Fruit fly (Drosophila melanogaster) whole organism, pupa: ENCODE results near the gene YL-1.

ENCODE experiments used
- CG10348 ChIP-seq: fragments of 200-800 bp; sonication (Bioruptor generic); IDR thresholded peaks from 2 replicates; pipeline ENCODE4 v1.3.6; 2022; ENCODE audit warnings: missing biosample characterization, missing genetic modification characterization
- CG12605 ChIP-seq: fragments of 200-800 bp; sonication (Bioruptor generic); IDR thresholded peaks from 2 replicates; pipeline ENCODE4 v1.3.6; 2022; ENCODE audit warnings: missing biosample characterization, missing genetic modification characterization
- CG13204 ChIP-seq: fragments of 200-800 bp; sonication (Bioruptor generic); optimal IDR thresholded peaks from 2 replicates; lab custom pipeline; 2018; ENCODE audit warnings: missing biosample characterization, mild to moderate bottlenecking, missing genetic modification characterization, moderate library complexity
- CG14655 ChIP-seq: fragments of 200-800 bp; sonication (Bioruptor generic); optimal IDR thresholded peaks from 3 replicates; lab custom pipeline; 2017; ENCODE audit warnings: mild to moderate bottlenecking, missing biosample characterization, missing genetic modification reagents, missing genetic modification characterization
- CG15710 ChIP-seq: fragments of 200-800 bp; sonication (Bioruptor generic); optimal IDR thresholded peaks from 2 replicates; lab custom pipeline; 2018; ENCODE audit warnings: missing biosample characterization, mild to moderate bottlenecking, missing genetic modification characterization, moderate library complexity
- CG17806 ChIP-seq: fragments of 200-800 bp; sonication (Bioruptor generic); optimal IDR thresholded peaks from 2 replicates; lab custom pipeline; 2018; ENCODE audit warnings: missing biosample characterization, mild to moderate bottlenecking, missing genetic modification characterization, moderate library complexity
- CG32121 ChIP-seq: fragments of 200-800 bp; sonication (Bioruptor generic); IDR thresholded peaks from 2 replicates; pipeline ENCODE4 v1.3.6; 2022; ENCODE audit warnings: missing biosample characterization, missing genetic modification characterization
- CG34367 ChIP-seq: fragments of 200-800 bp; sonication (Bioruptor generic); optimal IDR thresholded peaks from 2 replicates; lab custom pipeline; 2018; ENCODE audit warnings: missing biosample characterization, mild to moderate bottlenecking, missing genetic modification characterization
- CG4496 ChIP-seq: fragments of 200-800 bp; sonication (Bioruptor generic); IDR thresholded peaks from 3 replicates; pipeline ENCODE4 v1.3.6; 2022; ENCODE audit warnings: missing biosample characterization, missing genetic modification characterization
- CG8159 ChIP-seq: fragments of 200-800 bp; sonication (Bioruptor generic); optimal IDR thresholded peaks from 3 replicates; lab custom pipeline; 2018; ENCODE audit warnings: missing biosample characterization, mild to moderate bottlenecking, missing genetic modification characterization, moderate library complexity
- CG8301 ChIP-seq: fragments of 200-800 bp; sonication (Bioruptor generic); optimal IDR thresholded peaks from 2 replicates; lab custom pipeline; 2018; ENCODE audit warnings: missing biosample characterization, mild to moderate bottlenecking, missing genetic modification characterization
- CG9948 ChIP-seq: fragments of 200-800 bp; sonication (Bioruptor generic); optimal IDR thresholded peaks from 2 replicates; lab custom pipeline; 2018; ENCODE audit warnings: missing biosample characterization, mild to moderate bottlenecking, missing genetic modification characterization, moderate library complexity
- D1 ChIP-seq: fragments of 200-800 bp; sonication (Bioruptor generic); optimal IDR thresholded peaks from 2 replicates; lab custom pipeline; 2018; ENCODE audit warnings: missing biosample characterization, mild to moderate bottlenecking, missing genetic modification characterization, moderate library complexity
- EcR ChIP-seq: fragments of 200-800 bp; sonication (Bioruptor generic); optimal IDR thresholded peaks from 3 replicates; lab custom pipeline; 2019; ENCODE audit warnings: missing biosample characterization, missing genetic modification characterization, mild to moderate bottlenecking, moderate library complexity, missing genetic modification reagents
- Ets98B ChIP-seq: fragments of 200-800 bp; sonication (Bioruptor generic); IDR thresholded peaks from 2 replicates; pipeline ENCODE4 v1.3.6; 2022; ENCODE audit warnings: missing biosample characterization, missing genetic modification characterization
- Pif1A ChIP-seq: fragments of 200-800 bp; sonication (Bioruptor generic); optimal IDR thresholded peaks from 3 replicates; lab custom pipeline; 2016; ENCODE audit warnings: missing biosample characterization, missing genetic modification characterization
- Pif1B ChIP-seq: fragments of 200-800 bp; sonication (Bioruptor generic); optimal IDR thresholded peaks from 3 replicates; lab custom pipeline; 2016; ENCODE audit warnings: missing biosample characterization, missing genetic modification characterization
- Snoo ChIP-seq: fragments of 200-800 bp; sonication (Bioruptor generic); optimal IDR thresholded peaks from 3 replicates; lab custom pipeline; 2017; ENCODE audit warnings: missing biosample characterization, mild to moderate bottlenecking, missing genetic modification characterization, inconsistent platforms
- fd96Ca ChIP-seq: fragments of 200-800 bp; sonication (Bioruptor generic); IDR thresholded peaks from 3 replicates; pipeline ENCODE4 v1.3.6; 2022; ENCODE audit warnings: missing biosample characterization, missing genetic modification characterization
- gl ChIP-seq: fragments of 200-800 bp; sonication (Bioruptor generic); optimal IDR thresholded peaks from 2 replicates; lab custom pipeline; 2018; ENCODE audit warnings: missing biosample characterization, mild to moderate bottlenecking, missing genetic modification characterization
- rn ChIP-seq: fragments of 200-800 bp; sonication (Bioruptor generic); IDR thresholded peaks from 2 replicates; pipeline ENCODE4 v1.3.6; 2022; ENCODE audit warnings: missing biosample characterization, missing genetic modification characterization

The YL-1 gene

dm6 chr2L:10964493-10964892, 5.8 kb upstream of the YL-1 start:
- TF ChIP-seq EcR (GFP tag; lab: Kevin White, UChicago), result no peak
- no peak for TF ChIP-seq Pif1B (GFP tag; lab: Kevin White, UChicago)
- peak; percentile 66 for TF ChIP-seq CG12605

- TF ChIP-seq CG10348 (GFP tag; lab: Robert Waterston, UW), result no peak
- no peak for TF ChIP-seq CG34367 (tag; lab: Kevin White, UChicago)
- TF ChIP-seq fd96Ca (GFP tag; lab: Robert Waterston, UW), result no peak
- TF ChIP-seq Ets98B (GFP tag; lab: Robert Waterston, UW), result no peak
Measured at dm6 chr2L:10965962-10966361, 4.3 kb upstream of the YL-1 start.

dm6 chr2L:10967257-10968008, 2.8 kb upstream of the YL-1 start:
- TF ChIP-seq fd96Ca (GFP tag; lab: Robert Waterston, UW) (0 out of 3 replicates have a peak, but pooled peaks have one; percentile 22), CG8159 (tag; lab: Kevin White, UChicago) (peak; percentile 33), CG14655 (GFP tag; lab: Kevin White, UChicago) (no peak), Pif1A (GFP tag; lab: Kevin White, UChicago) (no peak), Ets98B (GFP tag; lab: Robert Waterston, UW) (peak; percentile 61), CG32121 (GFP tag; lab: Robert Waterston, UW) (peak; percentile 38; the same call in 1 of the 2 replicates), CG12605 (peak; percentile 38; the same call in 1 of the 2 replicates), CG4496 (GFP tag; lab: Robert Waterston, UW) (peak; percentile 58), D1 (tag; lab: Kevin White, UChicago) (no peak), Pif1B (GFP tag; lab: Kevin White, UChicago) (peak; percentile 28), CG13204 (no peak), CG8301 (tag; lab: Kevin White, UChicago) (peak; percentile 52), CG9948 (tag; lab: Kevin White, UChicago) (no peak), CG10348 (GFP tag; lab: Robert Waterston, UW) (no peak), CG34367 (tag; lab: Kevin White, UChicago) (no peak), CG15710 (tag; lab: Kevin White, UChicago) (peak; percentile 18), rn (GFP tag; lab: Robert Waterston, UW) (no peak), Snoo (peak; percentile 7), CG17806 (tag; lab: Kevin White, UChicago) (no peak), gl (peak; percentile 79), EcR (GFP tag; lab: Kevin White, UChicago) (peak; percentile 52)

DNA sequence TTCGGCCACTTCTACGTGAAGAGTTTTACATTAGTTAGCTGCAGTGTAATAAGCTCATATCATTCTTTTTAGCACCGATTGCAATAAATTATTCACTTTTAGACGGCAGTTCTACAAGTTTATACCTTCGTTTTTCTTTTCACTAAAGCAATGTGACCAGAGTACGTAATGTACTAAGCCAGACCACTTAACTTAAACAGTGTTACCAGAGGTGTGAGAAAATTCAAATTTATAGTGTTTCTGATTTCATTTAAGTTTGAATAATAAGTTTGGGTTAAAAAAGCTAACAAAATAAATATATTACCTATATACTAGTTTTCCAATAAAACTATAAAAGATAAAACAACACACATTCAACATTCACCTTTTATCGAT, 2.2 kb upstream of the YL-1 start:
- TF ChIP-seq CG8159 (tag; lab: Kevin White, UChicago) (no peak), fd96Ca (GFP tag; lab: Robert Waterston, UW) (no peak), EcR (GFP tag; lab: Kevin White, UChicago) (no peak), Ets98B (GFP tag; lab: Robert Waterston, UW) (no peak), CG9948 (tag; lab: Kevin White, UChicago) (no peak), CG32121 (GFP tag; lab: Robert Waterston, UW) (no peak), CG15710 (tag; lab: Kevin White, UChicago) (no peak), CG13204 (no peak), CG12605 (no peak), CG4496 (GFP tag; lab: Robert Waterston, UW) (no peak; the same call in 2 of the 3 replicates), CG14655 (GFP tag; lab: Kevin White, UChicago) (no peak), Pif1A (GFP tag; lab: Kevin White, UChicago) (no peak), CG10348 (GFP tag; lab: Robert Waterston, UW) (no peak), gl (no peak), CG17806 (tag; lab: Kevin White, UChicago) (no peak), CG8301 (tag; lab: Kevin White, UChicago) (no peak)
- TF ChIP-seq, all 21 proteins: peak for 0

DNA sequence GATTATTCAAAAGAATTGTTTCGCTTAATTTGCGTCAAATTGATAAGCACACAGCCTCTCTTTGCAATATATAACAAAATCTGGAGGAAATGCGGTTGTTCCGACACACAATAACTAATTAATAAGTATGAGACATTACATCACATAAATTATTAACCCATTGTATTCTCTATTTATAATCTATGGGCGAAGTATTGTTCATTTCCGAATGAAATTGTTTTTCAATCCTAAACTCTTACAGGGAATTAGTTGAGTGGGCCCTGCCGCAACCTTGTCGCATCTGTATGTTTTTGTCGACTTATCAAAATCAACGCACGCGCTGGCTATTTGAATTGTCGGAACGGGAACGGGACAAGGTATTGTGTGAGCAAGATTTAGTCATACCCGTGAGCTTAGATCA, 2.0 kb downstream of the YL-1 start, which contains the start of gene CG16743:
TSS of gene CG16743 (plus strand) at position 57 of the 400 bp plus-strand sequence.
- TF ChIP-seq CG8301 (tag; lab: Kevin White, UChicago) (no peak), CG32121 (GFP tag; lab: Robert Waterston, UW) (no peak), CG13204 (no peak), CG9948 (tag; lab: Kevin White, UChicago) (no peak), CG34367 (tag; lab: Kevin White, UChicago) (no peak), Pif1A (GFP tag; lab: Kevin White, UChicago) (no peak), CG12605 (no peak), CG8159 (tag; lab: Kevin White, UChicago) (no peak), gl (no peak), CG15710 (tag; lab: Kevin White, UChicago) (no peak), CG14655 (GFP tag; lab: Kevin White, UChicago) (no peak), D1 (tag; lab: Kevin White, UChicago) (no peak), fd96Ca (GFP tag; lab: Robert Waterston, UW) (no peak), rn (GFP tag; lab: Robert Waterston, UW) (no peak), CG17806 (tag; lab: Kevin White, UChicago) (no peak), Snoo (no peak), Pif1B (GFP tag; lab: Kevin White, UChicago) (no peak), EcR (GFP tag; lab: Kevin White, UChicago) (no peak), CG4496 (GFP tag; lab: Robert Waterston, UW) (no peak)
